Worm (Caenorhabditis elegans) whole organism, L4/young adult: Measurements from ENCODE around the gene C23G10.1.

ENCODE experiments used
- W03F9.2 ChIP-seq: fragments of 150-350 bp; optimal IDR thresholded peaks from 2 replicates; lab custom pipeline; 2014; ENCODE audit warnings: missing biosample characterization, missing genetic modification characterization
- him-1 ChIP-seq: sonication (generic microtip); optimal IDR thresholded peaks from 2 replicates; lab custom pipeline; 2016; ENCODE audit warnings: missing genotype, missing genetic modification reagents, missing genetic modification characterization, missing compliant biosample characterization

- TF ChIP-seq him-1 (tag; lab: Kevin White, UChicago) (no peak), W03F9.2 (no peak)
Measured at ce11 chrIII:6201325-6201724, 7.8 kb upstream of the C23G10.1 start.
